Fruit fly (Drosophila melanogaster) whole organism, embryonic: Measurements from ENCODE around the gene CG42488.

Experiments
- Aef1 ChIP-seq: fragments of 200-800 bp; sonication (Bioruptor generic); IDR thresholded peaks from 3 replicates; pipeline ENCODE4 v1.3.6; 2022; ENCODE audit warnings: missing biosample characterization, missing genetic modification characterization
- Atf-2 ChIP-seq: fragments of 200-800 bp; sonication (Bioruptor generic); optimal IDR thresholded peaks from 2 replicates; lab custom pipeline; 2016; ENCODE audit warnings: missing biosample characterization, missing genetic modification characterization
- BEAF-32 ChIP-seq: fragments of 200-800 bp; sonication (Bioruptor generic); optimal IDR thresholded peaks from 3 replicates; lab custom pipeline; 2017; ENCODE audit warnings: missing biosample characterization, missing genetic modification characterization, mild to moderate bottlenecking, moderate library complexity, missing genetic modification reagents
- CG10267 ChIP-seq: fragments of 200-800 bp; sonication (Bioruptor generic); optimal IDR thresholded peaks from 2 replicates; lab custom pipeline; 2018; ENCODE audit warnings: missing biosample characterization, mild to moderate bottlenecking, missing genetic modification characterization, moderate library complexity
- CG11247 ChIP-seq: fragments of 200-800 bp; sonication (Bioruptor generic); IDR thresholded peaks from 2 replicates; pipeline ENCODE4 v1.3.6; 2022; ENCODE audit warnings: missing biosample characterization, missing genetic modification characterization
- CG13287 ChIP-seq: fragments of 200-800 bp; sonication (Bioruptor generic); IDR thresholded peaks from 2 replicates; pipeline ENCODE4 v1.3.6; 2022; ENCODE audit warnings: missing biosample characterization, missing genetic modification characterization; ENCODE audit not compliant: partially characterized antibody
- CG14710 ChIP-seq: fragments of 200-800 bp; sonication (Bioruptor generic); optimal IDR thresholded peaks from 3 replicates; lab custom pipeline; 2019; ENCODE audit warnings: missing biosample characterization, mild to moderate bottlenecking, missing genetic modification characterization, moderate library complexity
- CG14860 ChIP-seq: fragments of 200-800 bp; sonication (Bioruptor generic); IDR thresholded peaks from 3 replicates; pipeline ENCODE4 v1.3.6; 2022; ENCODE audit warnings: missing biosample characterization, missing genetic modification characterization; ENCODE audit not compliant: partially characterized antibody
- CG15601 ChIP-seq: fragments of 200-800 bp; sonication (Bioruptor generic); optimal IDR thresholded peaks from 3 replicates; lab custom pipeline; 2019; ENCODE audit warnings: missing biosample characterization, mild to moderate bottlenecking, missing genetic modification characterization, moderate library complexity
- CG1602 ChIP-seq: fragments of 200-800 bp; sonication (Bioruptor generic); optimal IDR thresholded peaks from 3 replicates; lab custom pipeline; 2016; ENCODE audit warnings: missing biosample characterization, missing genetic modification characterization
- CG17361 ChIP-seq: fragments of 200-800 bp; sonication (Bioruptor generic); IDR thresholded peaks from 3 replicates; pipeline ENCODE4 v1.3.6; 2022; ENCODE audit warnings: missing biosample characterization, missing genetic modification characterization
- CG17829 ChIP-seq: fragments of 200-800 bp; optimal IDR thresholded peaks from 2 replicates; lab custom pipeline; 2019; ENCODE audit warnings: missing biosample characterization, mild to moderate bottlenecking, missing genetic modification characterization, moderate library complexity
- CG18011 ChIP-seq: fragments of 200-800 bp; sonication (Bioruptor generic); optimal IDR thresholded peaks from 2 replicates; lab custom pipeline; 2017; ENCODE audit warnings: missing biosample characterization, missing genetic modification characterization, mild to moderate bottlenecking, moderate library complexity, missing genotype
- CG18599 ChIP-seq: fragments of 200-800 bp; sonication (Bioruptor generic); optimal IDR thresholded peaks from 3 replicates; lab custom pipeline; 2017; ENCODE audit warnings: missing biosample characterization, missing genetic modification characterization, mild to moderate bottlenecking, moderate library complexity, missing genetic modification reagents
- CG2202 ChIP-seq: fragments of 200-800 bp; sonication (Bioruptor generic); optimal IDR thresholded peaks from 2 replicates; lab custom pipeline; 2018; ENCODE audit warnings: missing biosample characterization, mild to moderate bottlenecking, missing genetic modification characterization
- CG30431 ChIP-seq: fragments of 200-800 bp; sonication (Bioruptor generic); optimal IDR thresholded peaks from 2 replicates; lab custom pipeline; 2017; ENCODE audit warnings: missing biosample characterization, missing genetic modification characterization
- CG3995 ChIP-seq: fragments of 200-800 bp; sonication (Bioruptor generic); optimal IDR thresholded peaks from 3 replicates; lab custom pipeline; 2016; ENCODE audit warnings: missing biosample characterization, missing genetic modification characterization
- CG4617 ChIP-seq: fragments of 200-800 bp; sonication (Bioruptor generic); optimal IDR thresholded peaks from 3 replicates; lab custom pipeline; 2016; ENCODE audit warnings: missing biosample characterization, missing genetic modification characterization, borderline replicate concordance
- CG4730 ChIP-seq: fragments of 200-800 bp; sonication (Bioruptor generic); IDR thresholded peaks from 2 replicates; pipeline ENCODE4 v1.3.6; 2022; ENCODE audit warnings: missing biosample characterization, missing genetic modification characterization
- CG9817 ChIP-seq: fragments of 200-800 bp; sonication (Bioruptor generic); optimal IDR thresholded peaks from 2 replicates; lab custom pipeline; 2018; ENCODE audit warnings: missing biosample characterization, mild to moderate bottlenecking, missing genetic modification characterization, moderate library complexity
- Deaf1 ChIP-seq: fragments of 200-800 bp; optimal IDR thresholded peaks from 3 replicates; lab custom pipeline; 2019; ENCODE audit warnings: missing biosample characterization, mild to moderate bottlenecking, missing genetic modification characterization, moderate library complexity
- Dip2 ChIP-seq: fragments of 200-800 bp; sonication (Bioruptor generic); IDR thresholded peaks from 2 replicates; pipeline ENCODE4 v1.3.6; 2022; ENCODE audit warnings: missing biosample characterization, missing genetic modification characterization
- HHEX ChIP-seq: fragments of 200-800 bp; sonication (Bioruptor generic); optimal IDR thresholded peaks from 3 replicates; lab custom pipeline; 2017; ENCODE audit warnings: missing biosample characterization, mild to moderate bottlenecking, missing genetic modification characterization, missing genetic modification reagents
- Kr ChIP-seq: fragments of 200-800 bp; sonication (Bioruptor generic); optimal IDR thresholded peaks from 2 replicates; lab custom pipeline; 2017; ENCODE audit warnings: missing biosample characterization, mild to moderate bottlenecking, missing genetic modification characterization
- MESR4 ChIP-seq: fragments of 200-800 bp; sonication (Bioruptor generic); optimal IDR thresholded peaks from 2 replicates; lab custom pipeline; 2018; ENCODE audit warnings: missing biosample characterization, mild to moderate bottlenecking, missing genetic modification characterization, moderate library complexity
- Myb ChIP-seq: fragments of 200-800 bp; sonication (Bioruptor generic); optimal IDR thresholded peaks from 2 replicates; lab custom pipeline; 2016; ENCODE audit warnings: missing biosample characterization, missing genetic modification characterization
- NC2α ChIP-seq: fragments of 200-800 bp; sonication (Bioruptor generic); optimal IDR thresholded peaks from 2 replicates; lab custom pipeline; 2016; ENCODE audit warnings: missing biosample characterization, missing genetic modification characterization
- Side ChIP-seq: fragments of 200-800 bp; sonication (Bioruptor generic); optimal IDR thresholded peaks from 2 replicates; lab custom pipeline; 2016; ENCODE audit warnings: missing biosample characterization, missing genetic modification characterization
- Sry-δ ChIP-seq: fragments of 200-800 bp; sonication (Bioruptor generic); optimal IDR thresholded peaks from 2 replicates; lab custom pipeline; 2016; ENCODE audit warnings: missing biosample characterization, missing genetic modification characterization
- Xbp1 ChIP-seq: fragments of 200-800 bp; sonication (Bioruptor generic); optimal IDR thresholded peaks from 3 replicates; lab custom pipeline; 2016; ENCODE audit warnings: missing biosample characterization, mild to moderate bottlenecking, missing genetic modification characterization
- Xrp1 ChIP-seq: fragments of 200-800 bp; sonication (Bioruptor generic); IDR thresholded peaks from 2 replicates; pipeline ENCODE4 v1.3.6; 2022; ENCODE audit warnings: missing biosample characterization, missing genetic modification characterization
- ap ChIP-seq: fragments of 200-800 bp; sonication (Bioruptor generic); IDR thresholded peaks from 2 replicates; pipeline ENCODE4 v1.3.6; 2022; ENCODE audit warnings: missing biosample characterization, missing genetic modification characterization
- ato ChIP-seq: fragments of 200-800 bp; sonication (Bioruptor generic); IDR thresholded peaks from 2 replicates; pipeline ENCODE4 v1.3.6; 2022; ENCODE audit warnings: missing biosample characterization, missing genetic modification characterization; ENCODE audit not compliant: partially characterized antibody
- ci ChIP-seq: fragments of 200-800 bp; sonication (Bioruptor generic); IDR thresholded peaks from 3 replicates; pipeline ENCODE4 v1.3.6; 2022; ENCODE audit warnings: missing biosample characterization, missing genetic modification characterization
- corto ChIP-seq: fragments of 200-800 bp; sonication (Bioruptor generic); optimal IDR thresholded peaks from 2 replicates; lab custom pipeline; 2016; ENCODE audit warnings: missing biosample characterization, mild to moderate bottlenecking, missing genetic modification characterization, moderate library complexity
- crol ChIP-seq: fragments of 200-800 bp; sonication (Bioruptor generic); IDR thresholded peaks from 2 replicates; pipeline ENCODE4 v1.3.6; 2022; ENCODE audit warnings: missing biosample characterization, missing genetic modification characterization
- crp ChIP-seq, 2 experiments: fragments of 200-800 bp; sonication (Bioruptor generic); optimal IDR thresholded peaks; 2 replicates in 1 of 2; 3 replicates in 1 of 2; lab custom pipeline; 2017; ENCODE audit warnings: missing biosample characterization in 2 of 2, missing genetic modification characterization in 2 of 2, mild to moderate bottlenecking in 1 of 2, moderate library complexity in 1 of 2
- cwo ChIP-seq: fragments of 200-800 bp; sonication (Bioruptor generic); optimal IDR thresholded peaks from 3 replicates; lab custom pipeline; 2017; ENCODE audit warnings: missing biosample characterization, missing genetic modification characterization, mild to moderate bottlenecking, moderate library complexity, missing genetic modification reagents
- exex ChIP-seq: fragments of 200-800 bp; sonication (Bioruptor generic); optimal IDR thresholded peaks from 4 replicates; lab custom pipeline; 2018; ENCODE audit warnings: missing biosample characterization, mild to moderate bottlenecking, missing genetic modification characterization, moderate library complexity
- grau ChIP-seq: fragments of 200-800 bp; optimal IDR thresholded peaks from 3 replicates; lab custom pipeline; 2019; ENCODE audit warnings: missing biosample characterization, mild to moderate bottlenecking, missing genetic modification characterization, moderate library complexity
- lbe ChIP-seq: fragments of 200-800 bp; sonication (Bioruptor generic); optimal IDR thresholded peaks from 2 replicates; lab custom pipeline; 2016; ENCODE audit warnings: missing biosample characterization, mild to moderate bottlenecking, missing genetic modification characterization
- oc ChIP-seq: fragments of 200-800 bp; sonication (Bioruptor generic); optimal IDR thresholded peaks from 2 replicates; lab custom pipeline; 2018; ENCODE audit warnings: missing biosample characterization, mild to moderate bottlenecking, missing genetic modification characterization, moderate library complexity
- pzg ChIP-seq: fragments of 200-800 bp; sonication (Bioruptor generic); optimal IDR thresholded peaks from 3 replicates; lab custom pipeline; 2018; ENCODE audit warnings: missing biosample characterization, mild to moderate bottlenecking, missing genetic modification characterization, moderate library complexity
- salm ChIP-seq: fragments of 200-800 bp; sonication (Bioruptor generic); optimal IDR thresholded peaks from 2 replicates; lab custom pipeline; 2018; ENCODE audit warnings: missing biosample characterization, mild to moderate bottlenecking, missing genetic modification characterization
- slou ChIP-seq: fragments of 200-800 bp; sonication (Bioruptor generic); optimal IDR thresholded peaks from 3 replicates; lab custom pipeline; 2016; ENCODE audit warnings: missing biosample characterization, missing genetic modification characterization
- sna ChIP-seq: fragments of 200-800 bp; sonication (Bioruptor generic); IDR thresholded peaks from 2 replicates; pipeline ENCODE4 v1.3.6; 2022; ENCODE audit warnings: missing biosample characterization, missing genetic modification characterization; ENCODE audit not compliant: partially characterized antibody
- sob ChIP-seq: fragments of 200-800 bp; sonication (Bioruptor generic); IDR thresholded peaks from 2 replicates; pipeline ENCODE4 v1.3.6; 2022; ENCODE audit warnings: missing biosample characterization, missing genetic modification characterization
- sr ChIP-seq: fragments of 200-800 bp; sonication (Bioruptor generic); IDR thresholded peaks from 3 replicates; pipeline ENCODE4 v1.3.6; 2022; ENCODE audit warnings: missing biosample characterization, missing genetic modification characterization
- wek ChIP-seq: fragments of 200-800 bp; sonication (Bioruptor generic); optimal IDR thresholded peaks from 3 replicates; lab custom pipeline; 2018; ENCODE audit warnings: missing biosample characterization, mild to moderate bottlenecking, missing genetic modification characterization, moderate library complexity

The CG42488 gene

DNA sequence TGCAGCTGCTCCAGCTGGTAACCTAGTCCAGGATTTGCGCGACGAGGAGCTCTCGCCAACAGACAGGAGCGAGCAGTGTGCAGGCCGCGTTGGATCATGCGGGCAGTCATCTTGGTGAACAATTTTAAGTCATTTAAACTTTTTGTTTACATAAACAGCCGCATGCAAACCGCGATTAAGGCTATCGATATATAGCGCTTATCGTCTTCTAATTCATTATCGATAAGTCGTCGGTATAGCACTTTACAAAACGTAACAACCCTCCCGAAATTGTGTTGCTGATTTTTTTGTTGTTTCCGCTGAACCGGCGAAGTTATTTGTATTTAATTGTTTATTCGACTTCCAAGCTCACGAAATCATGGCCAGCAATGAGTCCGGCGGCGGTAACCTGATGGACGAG, 6.2 kb upstream of the CG42488 start, which contains the start of the genes CG4553 and MED28 (continued):
- TF ChIP-seq corto: no peak
- TF ChIP-seq cwo: no peak
- peak; percentile 26 for TF ChIP-seq CG4617 (GFP tag; lab: Kevin White, UChicago)
- TF ChIP-seq Deaf1 (tag; lab: Kevin White, UChicago): no peak
- TF ChIP-seq pzg: peak; percentile 50
- TF ChIP-seq sr: no peak
- peak; percentile 58 for TF ChIP-seq MESR4 (GFP tag; lab: Kevin White, UChicago)
- TF ChIP-seq oc (tag; lab: Kevin White, UChicago): no peak
- TF ChIP-seq CG15601 (tag; lab: Kevin White, UChicago): no peak
- TF ChIP-seq NC2α: no peak
- peak in 1 of 2 experiments; percentile 63 for TF ChIP-seq crp (GFP tag; optimal IDR thresholded peaks at IDR 0.05; lab: Kevin White, UChicago)
- peak; percentile 65 for TF ChIP-seq Sry-δ (GFP tag; lab: Kevin White, UChicago)
- peak; percentile 85 for TF ChIP-seq CG14860 (GFP tag; lab: Robert Waterston, UW)
- no peak for TF ChIP-seq CG17829
- peak; percentile 19 for TF ChIP-seq CG3995 (GFP tag; lab: Kevin White, UChicago)
- no peak for TF ChIP-seq Aef1 (GFP tag; lab: Robert Waterston, UW)
- no peak for TF ChIP-seq crol (GFP tag; lab: Robert Waterston, UW)
- TF ChIP-seq lbe: no peak
- peak; percentile 4 for TF ChIP-seq CG14710 (tag; lab: Kevin White, UChicago)
- TF ChIP-seq BEAF-32 (GFP tag; lab: Kevin White, UChicago): peak; percentile 76
- TF ChIP-seq Xrp1 (GFP tag; lab: Robert Waterston, UW): no peak
- no peak for TF ChIP-seq sob (GFP tag; lab: Robert Waterston, UW)
- no peak for TF ChIP-seq HHEX (GFP tag; lab: Kevin White, UChicago)
- no peak for TF ChIP-seq Kr (GFP tag; lab: Kevin White, UChicago)
- no peak for TF ChIP-seq ci (GFP tag; lab: Robert Waterston, UW)
- TF ChIP-seq ato (GFP tag; lab: Robert Waterston, UW): peak; percentile 88
- TF ChIP-seq Myb (GFP tag; lab: Kevin White, UChicago): peak; percentile 45
- TF ChIP-seq CG17361 (GFP tag; lab: Robert Waterston, UW): no peak

DNA sequence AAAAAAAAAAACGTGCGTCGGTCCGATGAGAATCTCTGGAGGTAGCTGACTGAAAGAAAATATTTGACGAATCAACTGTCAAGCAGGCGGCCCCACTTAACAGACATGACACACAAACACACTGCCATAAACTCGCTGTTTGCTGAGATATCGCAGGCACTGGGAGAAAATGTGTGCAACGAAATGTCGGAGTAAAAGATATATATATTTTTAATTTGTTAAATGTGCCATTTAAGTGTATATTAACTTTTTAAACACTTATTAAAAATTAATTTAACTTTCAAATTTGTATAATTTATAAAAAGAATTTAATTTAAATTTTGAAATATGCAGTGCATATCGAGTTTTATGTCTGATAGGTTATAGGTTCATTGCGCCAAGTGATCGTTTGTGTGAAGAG, 6.2 kb downstream of the CG42488 start:
- peak; percentile 60 for TF ChIP-seq CG11247 (GFP tag; lab: Robert Waterston, UW)
- peak; percentile 79 for TF ChIP-seq CG18599 (GFP tag; lab: Kevin White, UChicago)
- TF ChIP-seq ap (GFP tag; lab: Robert Waterston, UW): no peak
- TF ChIP-seq pzg: no peak
- peak; percentile 48 for TF ChIP-seq grau (tag; lab: Kevin White, UChicago)
- TF ChIP-seq exex (tag; lab: Kevin White, UChicago): no peak
- TF ChIP-seq sna (GFP tag; lab: Robert Waterston, UW): no peak
- no peak for TF ChIP-seq Kr (GFP tag; lab: Kevin White, UChicago)
- TF ChIP-seq CG18011 (GFP tag; lab: Kevin White, UChicago): no peak
- TF ChIP-seq Xbp1: peak; percentile 16
- TF ChIP-seq CG10267 (tag; lab: Kevin White, UChicago): peak; percentile 71
- TF ChIP-seq Dip2: no peak
- TF ChIP-seq Atf-2 (GFP tag; lab: Kevin White, UChicago): no peak
- no peak for TF ChIP-seq Myb (GFP tag; lab: Kevin White, UChicago)
- peak; percentile 30 for TF ChIP-seq CG1602
- peak; percentile 27 for TF ChIP-seq salm (tag; lab: Kevin White, UChicago)
- peak; percentile 39 for TF ChIP-seq lbe
- peak; percentile 6 for TF ChIP-seq wek (GFP tag; lab: Kevin White, UChicago)
- no peak for TF ChIP-seq CG13287 (GFP tag; lab: Robert Waterston, UW)
- TF ChIP-seq BEAF-32 (GFP tag; lab: Kevin White, UChicago): no peak
- TF ChIP-seq CG9817 (tag; lab: Kevin White, UChicago): peak; percentile 18
- no peak for TF ChIP-seq CG2202
- TF ChIP-seq slou (GFP tag; lab: Kevin White, UChicago): no peak
- no peak for TF ChIP-seq Side (GFP tag; lab: Kevin White, UChicago)
- peak; percentile 46; the same call in 1 of the 2 replicates for TF ChIP-seq CG4730 (GFP tag; lab: Robert Waterston, UW)
- TF ChIP-seq CG30431 (GFP tag; lab: Kevin White, UChicago): no peak
- no peak for TF ChIP-seq CG4617 (GFP tag; lab: Kevin White, UChicago)
